Worm (Caenorhabditis elegans) whole organism, L4/young adult: ENCODE results near the gene paa-1.

ENCODE experiments used
- W03F9.2 ChIP-seq: fragments of 150-350 bp; optimal IDR thresholded peaks from 2 replicates; lab custom pipeline; 2014; ENCODE audit warnings: missing biosample characterization, missing genetic modification characterization
- dao-5 ChIP-seq: sonication (generic microtip); optimal IDR thresholded peaks from 2 replicates; lab custom pipeline; 2016; ENCODE audit warnings: missing genotype, missing genetic modification characterization, moderate library complexity, missing compliant biosample characterization
- him-1 ChIP-seq: sonication (generic microtip); optimal IDR thresholded peaks from 2 replicates; lab custom pipeline; 2016; ENCODE audit warnings: missing genotype, missing genetic modification reagents, missing genetic modification characterization, missing compliant biosample characterization

DNA sequence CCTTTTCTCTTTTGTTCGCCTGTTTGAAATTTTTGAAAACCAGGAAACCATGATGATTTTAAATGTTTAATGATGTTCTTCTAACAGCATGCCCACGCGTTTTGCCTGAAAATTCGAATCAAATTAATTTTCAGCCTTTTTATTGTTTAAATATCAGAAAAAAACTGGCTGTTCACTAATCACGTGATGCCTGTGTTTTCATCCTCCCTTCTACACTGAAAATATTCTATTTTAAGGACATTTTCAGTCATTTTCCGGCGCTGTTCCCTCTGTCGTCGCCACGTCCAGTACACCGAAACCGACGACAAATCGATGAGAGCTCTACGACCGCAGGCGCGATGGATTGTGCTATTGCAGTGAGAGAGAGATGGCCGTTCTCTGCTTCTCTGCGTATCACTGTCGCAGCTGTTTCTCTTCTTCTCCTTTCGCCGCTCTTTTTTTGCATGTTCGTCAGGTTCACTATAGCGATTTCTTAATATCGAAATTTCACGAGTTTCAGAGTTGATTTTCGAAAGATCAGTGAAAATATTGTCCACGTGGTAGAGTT lies 695 bp upstream of the paa-1 start, which contains the start of gene F48E8.8:
- TF ChIP-seq W03F9.2 (no peak), dao-5 (tag; lab: Kevin White, UChicago) (no peak), him-1 (tag; lab: Kevin White, UChicago) (no peak)
